Fruit fly (Drosophila melanogaster) whole organism, embryonic: ENCODE data around the gene CG6149.

ENCODE experiments used
- Antp ChIP-seq: fragments of 200-800 bp; sonication (Bioruptor generic); optimal IDR thresholded peaks from 3 replicates; lab custom pipeline; 2016; ENCODE audit warnings: missing biosample characterization, missing genetic modification characterization
- Asciz ChIP-seq: fragments of 200-800 bp; sonication (Bioruptor generic); optimal IDR thresholded peaks from 2 replicates; lab custom pipeline; 2017; ENCODE audit warnings: missing biosample characterization, mild to moderate bottlenecking, missing genetic modification characterization, missing genetic modification reagents
- CG11398 ChIP-seq: fragments of 200-800 bp; sonication (Bioruptor generic); optimal IDR thresholded peaks from 2 replicates; lab custom pipeline; 2016; ENCODE audit warnings: missing biosample characterization, missing genetic modification characterization
- CG11504 ChIP-seq: fragments of 200-800 bp; sonication (Bioruptor generic); optimal IDR thresholded peaks from 3 replicates; lab custom pipeline; 2019; ENCODE audit warnings: missing biosample characterization, mild to moderate bottlenecking, missing genetic modification characterization, moderate library complexity
- CG12744 ChIP-seq: fragments of 200-800 bp; sonication (Bioruptor generic); optimal IDR thresholded peaks from 2 replicates; lab custom pipeline; 2016; ENCODE audit warnings: missing biosample characterization, missing genetic modification characterization
- CG13296 ChIP-seq: fragments of 200-800 bp; sonication (Bioruptor generic); optimal IDR thresholded peaks from 3 replicates; lab custom pipeline; 2018; ENCODE audit warnings: missing biosample characterization, mild to moderate bottlenecking, missing genetic modification characterization
- CG1792 ChIP-seq: fragments of 200-800 bp; sonication (Bioruptor generic); optimal IDR thresholded peaks from 2 replicates; lab custom pipeline; 2016; ENCODE audit warnings: missing biosample characterization, missing genetic modification characterization
- CG2889 ChIP-seq: fragments of 200-800 bp; sonication (Bioruptor generic); IDR thresholded peaks from 3 replicates; pipeline ENCODE4 v1.3.6; 2022; ENCODE audit warnings: missing biosample characterization, missing genetic modification characterization
- CG31224 ChIP-seq: fragments of 200-800 bp; sonication (Bioruptor generic); IDR thresholded peaks from 2 replicates; pipeline ENCODE4 v1.3.6; 2022; ENCODE audit warnings: missing biosample characterization, missing genetic modification characterization
- CG33213 ChIP-seq: fragments of 200-800 bp; sonication (Bioruptor generic); optimal IDR thresholded peaks from 3 replicates; lab custom pipeline; 2016; ENCODE audit warnings: missing biosample characterization, missing genetic modification characterization
- CG4730 ChIP-seq: fragments of 200-800 bp; sonication (Bioruptor generic); IDR thresholded peaks from 2 replicates; pipeline ENCODE4 v1.3.6; 2022; ENCODE audit warnings: missing biosample characterization, missing genetic modification characterization
- CG6254 ChIP-seq: fragments of 200-800 bp; sonication (Bioruptor generic); optimal IDR thresholded peaks from 3 replicates; lab custom pipeline; 2017; ENCODE audit warnings: mild to moderate bottlenecking, missing biosample characterization, missing genetic modification reagents, missing genetic modification characterization
- CG7786 ChIP-seq: fragments of 200-800 bp; sonication (Bioruptor generic); optimal IDR thresholded peaks from 2 replicates; lab custom pipeline; 2016; ENCODE audit warnings: missing biosample characterization, missing genetic modification characterization
- CG7839 ChIP-seq: fragments of 200-800 bp; sonication (Bioruptor generic); optimal IDR thresholded peaks from 3 replicates; lab custom pipeline; 2018; ENCODE audit warnings: missing biosample characterization, mild to moderate bottlenecking, missing genetic modification characterization, moderate library complexity
- CG8089 ChIP-seq: fragments of 200-800 bp; sonication (Bioruptor generic); optimal IDR thresholded peaks from 3 replicates; lab custom pipeline; 2016; ENCODE audit warnings: missing biosample characterization, missing genetic modification characterization
- CG8281 ChIP-seq: fragments of 200-800 bp; sonication (Bioruptor generic); optimal IDR thresholded peaks from 2 replicates; lab custom pipeline; 2018; ENCODE audit warnings: missing biosample characterization, mild to moderate bottlenecking, missing genetic modification characterization, moderate library complexity
- CG9215 ChIP-seq: fragments of 200-800 bp; sonication (Bioruptor generic); IDR thresholded peaks from 2 replicates; pipeline ENCODE4 v1.3.6; 2022; ENCODE audit warnings: missing biosample characterization, missing genetic modification characterization
- CG9437 ChIP-seq: fragments of 200-800 bp; sonication (Bioruptor generic); optimal IDR thresholded peaks from 2 replicates; lab custom pipeline; 2018; ENCODE audit warnings: missing biosample characterization, mild to moderate bottlenecking, missing genetic modification characterization
- CoRest ChIP-seq: fragments of 200-800 bp; sonication (Bioruptor generic); optimal IDR thresholded peaks from 3 replicates; lab custom pipeline; 2018; ENCODE audit warnings: missing biosample characterization, mild to moderate bottlenecking, missing genetic modification characterization, moderate library complexity
- CrebB ChIP-seq: fragments of 200-800 bp; sonication (Bioruptor generic); optimal IDR thresholded peaks from 3 replicates; lab custom pipeline; 2018; ENCODE audit warnings: missing biosample characterization, mild to moderate bottlenecking, missing genetic modification characterization
- Ets65A ChIP-seq: fragments of 200-800 bp; sonication (Bioruptor generic); peaks from one replicate; lab custom pipeline; 2016; ENCODE audit warnings: missing biosample characterization, missing genetic modification characterization
- HLH3B ChIP-seq: fragments of 200-800 bp; sonication (Bioruptor generic); IDR thresholded peaks from 2 replicates; pipeline ENCODE4 v1.3.6; 2022; ENCODE audit warnings: missing biosample characterization, missing genetic modification characterization
- Hand ChIP-seq: fragments of 200-800 bp; sonication (Bioruptor generic); optimal IDR thresholded peaks from 2 replicates; lab custom pipeline; 2017; ENCODE audit warnings: mild to moderate bottlenecking, missing biosample characterization, missing genetic modification reagents, missing genetic modification characterization
- Hsf ChIP-seq: fragments of 200-800 bp; sonication (Bioruptor generic); optimal IDR thresholded peaks from 3 replicates; lab custom pipeline; 2016; ENCODE audit warnings: missing biosample characterization, missing genetic modification characterization
- MTF-1 ChIP-seq: fragments of 200-800 bp; sonication (Bioruptor generic); optimal IDR thresholded peaks from 2 replicates; lab custom pipeline; 2018; ENCODE audit warnings: missing biosample characterization, mild to moderate bottlenecking, missing genetic modification characterization, borderline replicate concordance
- Oli ChIP-seq: fragments of 200-800 bp; sonication (Bioruptor generic); optimal IDR thresholded peaks from 2 replicates; lab custom pipeline; 2018; ENCODE audit warnings: missing biosample characterization, mild to moderate bottlenecking, missing genetic modification characterization, moderate library complexity
- Sox100B ChIP-seq: fragments of 200-800 bp; sonication (Bioruptor generic); optimal IDR thresholded peaks from 3 replicates; lab custom pipeline; 2018; ENCODE audit warnings: missing biosample characterization, mild to moderate bottlenecking, missing genetic modification characterization
- Ssrp ChIP-seq: fragments of 200-800 bp; sonication (Bioruptor generic); optimal IDR thresholded peaks from 2 replicates; lab custom pipeline; 2018; ENCODE audit warnings: missing biosample characterization, mild to moderate bottlenecking, missing genetic modification characterization, moderate library complexity
- Xrp1 ChIP-seq: fragments of 200-800 bp; sonication (Bioruptor generic); IDR thresholded peaks from 2 replicates; pipeline ENCODE4 v1.3.6; 2022; ENCODE audit warnings: missing biosample characterization, missing genetic modification characterization
- ato ChIP-seq: fragments of 200-800 bp; sonication (Bioruptor generic); IDR thresholded peaks from 2 replicates; pipeline ENCODE4 v1.3.6; 2022; ENCODE audit warnings: missing biosample characterization, missing genetic modification characterization; ENCODE audit not compliant: partially characterized antibody
- bigmax ChIP-seq: fragments of 200-800 bp; sonication (Bioruptor generic); optimal IDR thresholded peaks from 2 replicates; lab custom pipeline; 2018; ENCODE audit warnings: missing biosample characterization, mild to moderate bottlenecking, missing genetic modification characterization
- corto ChIP-seq: fragments of 200-800 bp; sonication (Bioruptor generic); optimal IDR thresholded peaks from 2 replicates; lab custom pipeline; 2016; ENCODE audit warnings: missing biosample characterization, mild to moderate bottlenecking, missing genetic modification characterization, moderate library complexity
- ftz-f1 ChIP-seq: fragments of 200-800 bp; sonication (Bioruptor generic); optimal IDR thresholded peaks from 2 replicates; lab custom pipeline; 2016; ENCODE audit warnings: missing biosample characterization, missing genetic modification characterization
- gem ChIP-seq: fragments of 200-800 bp; sonication (Bioruptor generic); optimal IDR thresholded peaks from 2 replicates; lab custom pipeline; 2019; ENCODE audit warnings: missing biosample characterization, mild to moderate bottlenecking, missing genetic modification characterization, moderate library complexity
- grn ChIP-seq: fragments of 200-800 bp; sonication (Bioruptor generic); optimal IDR thresholded peaks from 3 replicates; lab custom pipeline; 2017; ENCODE audit warnings: missing biosample characterization, missing genetic modification characterization
- gro ChIP-seq: fragments of 200-800 bp; sonication (Bioruptor generic); optimal IDR thresholded peaks from 2 replicates; lab custom pipeline; 2016; ENCODE audit warnings: missing biosample characterization, missing genetic modification characterization
- gsb ChIP-seq: fragments of 200-800 bp; sonication (Bioruptor generic); IDR thresholded peaks from 2 replicates; pipeline ENCODE4 v1.3.6; 2022; ENCODE audit warnings: missing biosample characterization, missing genetic modification characterization
- inv ChIP-seq: fragments of 200-800 bp; sonication (Bioruptor generic); IDR thresholded peaks from 2 replicates; pipeline ENCODE4 v1.3.6; 2022; ENCODE audit warnings: missing biosample characterization, missing genetic modification characterization; ENCODE audit not compliant: partially characterized antibody
- jing ChIP-seq: fragments of 200-800 bp; sonication (Bioruptor generic); optimal IDR thresholded peaks from 2 replicates; lab custom pipeline; 2018; ENCODE audit warnings: missing biosample characterization, mild to moderate bottlenecking, missing genetic modification characterization
- kay ChIP-seq: fragments of 200-800 bp; sonication (Bioruptor generic); optimal IDR thresholded peaks from 2 replicates; lab custom pipeline; 2016; ENCODE audit warnings: missing biosample characterization, missing genetic modification characterization
- ken ChIP-seq: fragments of 200-800 bp; sonication (Bioruptor generic); IDR thresholded peaks from 3 replicates; pipeline ENCODE4 v1.3.6; 2022; ENCODE audit warnings: missing biosample characterization, missing genetic modification characterization
- lab ChIP-seq: fragments of 200-800 bp; sonication (Bioruptor generic); optimal IDR thresholded peaks from 3 replicates; lab custom pipeline; 2017; ENCODE audit warnings: missing biosample characterization, missing genetic modification characterization, mild to moderate bottlenecking, moderate library complexity, missing genetic modification reagents
- nau ChIP-seq: fragments of 200-800 bp; sonication (Bioruptor generic); optimal IDR thresholded peaks from 3 replicates; lab custom pipeline; 2017; ENCODE audit warnings: missing biosample characterization, mild to moderate bottlenecking, missing genetic modification characterization, missing genetic modification reagents
- onecut ChIP-seq: fragments of 200-800 bp; sonication (Bioruptor generic); IDR thresholded peaks from 2 replicates; pipeline ENCODE4 v1.3.6; 2022; ENCODE audit warnings: missing biosample characterization, missing genetic modification characterization
- pan ChIP-seq, 4 experiments: fragments of >200 bp in 3 of 4; fragments of 200-800 bp in 1 of 4; sonication (Bioruptor generic) in 1 of 4; optimal IDR thresholded peaks in 3 of 4; IDR thresholded peaks in 1 of 4; 2 replicates each; pipeline versions ENCODE4 v1.3.6 to Lab custom; 2017 to 2022; ENCODE audit warnings: missing biosample characterization in 2 of 4, missing genetic modification characterization in 2 of 4, mixed read lengths in 1 of 4
- pfk ChIP-seq: fragments of 200-800 bp; sonication (Bioruptor generic); optimal IDR thresholded peaks from 2 replicates; lab custom pipeline; 2018; ENCODE audit warnings: missing biosample characterization, mild to moderate bottlenecking, missing genetic modification characterization, moderate library complexity
- pita ChIP-seq: fragments of 200-800 bp; sonication (Bioruptor generic); optimal IDR thresholded peaks from 2 replicates; lab custom pipeline; 2017; ENCODE audit warnings: missing biosample characterization, mild to moderate bottlenecking, missing genetic modification characterization
- scrt ChIP-seq: fragments of 200-800 bp; sonication (Bioruptor generic); optimal IDR thresholded peaks from 2 replicates; lab custom pipeline; 2018; ENCODE audit warnings: missing biosample characterization, mild to moderate bottlenecking, missing genetic modification characterization, moderate library complexity
- sim ChIP-seq: fragments of 200-800 bp; sonication (Bioruptor generic); IDR thresholded peaks from 2 replicates; pipeline ENCODE4 v1.3.6; 2022; ENCODE audit warnings: missing biosample characterization, missing genetic modification characterization
- sisA ChIP-seq: fragments of 200-800 bp; sonication (Bioruptor generic); IDR thresholded peaks from 2 replicates; pipeline ENCODE4 v1.3.6; 2022; ENCODE audit warnings: missing biosample characterization, missing genetic modification characterization
- sna ChIP-seq: fragments of 200-800 bp; sonication (Bioruptor generic); IDR thresholded peaks from 2 replicates; pipeline ENCODE4 v1.3.6; 2022; ENCODE audit warnings: missing biosample characterization, missing genetic modification characterization; ENCODE audit not compliant: partially characterized antibody

The CG6149 gene

DNA sequence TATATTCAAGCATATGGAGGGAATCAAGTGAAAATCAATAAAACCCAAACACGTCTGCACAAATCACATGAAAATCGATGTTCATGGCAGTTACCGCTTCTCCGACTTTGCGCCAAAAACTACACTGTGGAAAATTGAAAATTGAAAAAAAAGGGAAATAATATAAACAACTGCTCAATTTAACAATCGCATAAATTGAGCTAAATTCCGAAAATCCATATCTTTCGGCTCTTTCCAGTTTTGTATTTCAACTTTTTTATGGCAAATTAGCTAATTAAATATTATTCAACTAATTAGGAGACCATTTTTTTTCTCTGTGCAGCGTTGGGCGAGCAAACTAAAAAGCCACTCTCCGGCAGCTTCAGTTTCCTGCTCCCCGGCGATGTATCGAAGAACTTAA, 49.2 kb upstream of the CG6149 start (continued):
- TF ChIP-seq jing (GFP tag; lab: Kevin White, UChicago) (no peak), CoRest (peak; percentile 34), lab (GFP tag; lab: Kevin White, UChicago) (peak; percentile 45), CG31224 (GFP tag; lab: Robert Waterston, UW) (no peak), CG9437 (GFP tag; lab: Kevin White, UChicago) (no peak), MTF-1 (GFP tag; lab: Kevin White, UChicago) (no peak), CG11398 (GFP tag; lab: Kevin White, UChicago) (no peak), CG1792 (GFP tag; lab: Kevin White, UChicago) (no peak), nau (peak; percentile 2), corto (GFP tag; lab: Kevin White, UChicago) (no peak), bigmax (GFP tag; lab: Kevin White, UChicago) (no peak), ftz-f1 (GFP tag; lab: Kevin White, UChicago) (no peak), Hsf (GFP tag; lab: Kevin White, UChicago) (no peak), pfk (no peak), CG7839 (tag; lab: Kevin White, UChicago) (peak; percentile 35), CG13296 (GFP tag; lab: Kevin White, UChicago) (peak; percentile 2), sim (GFP tag; lab: Robert Waterston, UW) (0 out of 2 replicates have a peak, but pooled peaks have one; percentile 12), CG9215 (no peak), sna (GFP tag; lab: Robert Waterston, UW) (no peak), sisA (no peak), Hand (GFP tag; lab: Kevin White, UChicago) (no peak), pan (optimal IDR thresholded peaks at IDR 0.05; lab: Kevin White, UChicago) (no peak), pan (GFP tag; optimal IDR thresholded peaks at IDR 0.05 in 1 of 2, IDR thresholded peaks at IDR 0.05 in 1 of 2) (peak in 1 of 2 experiments; percentile 44), Xrp1 (GFP tag; lab: Robert Waterston, UW) (peak; percentile 66), CG12744 (GFP tag; lab: Kevin White, UChicago) (no peak), CG4730 (no peak), gsb (GFP tag; lab: Robert Waterston, UW) (no peak), CG7786 (GFP tag; lab: Kevin White, UChicago) (no peak), gro (GFP tag; lab: Kevin White, UChicago) (no peak), kay (GFP tag; lab: Kevin White, UChicago) (no peak), inv (GFP tag; lab: Robert Waterston, UW) (no peak), CrebB (no peak), CG33213 (no peak), Asciz (GFP tag; lab: Kevin White, UChicago) (peak; percentile 44), onecut (GFP tag; lab: Robert Waterston, UW) (peak; percentile 82), Sox100B (GFP tag; lab: Kevin White, UChicago) (peak; percentile 39), CG6254 (GFP tag; lab: Kevin White, UChicago) (peak; percentile 17), pita (GFP tag; lab: Kevin White, UChicago) (no peak), scrt (GFP tag; lab: Kevin White, UChicago) (peak; percentile 17), CG8089 (GFP tag; lab: Kevin White, UChicago) (no peak), gem (tag; lab: Kevin White, UChicago) (peak; percentile 53), CG11504 (tag; lab: Kevin White, UChicago) (peak; percentile 61), CG8281 (tag; lab: Kevin White, UChicago) (no peak), HLH3B (GFP tag; lab: Robert Waterston, UW) (no peak), Oli (peak; percentile 19), Ets65A (GFP tag; lab: Kevin White, UChicago) (peak; percentile 33), grn (no peak), ken (GFP tag; lab: Robert Waterston, UW) (no peak), ato (GFP tag; lab: Robert Waterston, UW) (no peak), Antp (peak; percentile 7), CG2889 (GFP tag; lab: Robert Waterston, UW) (no peak), Ssrp (tag; lab: Kevin White, UChicago) (no peak)
